Worm (Caenorhabditis elegans): ENCODE results near the gene Y17G7B.17.

Y17G7B.17 gene

DNA sequence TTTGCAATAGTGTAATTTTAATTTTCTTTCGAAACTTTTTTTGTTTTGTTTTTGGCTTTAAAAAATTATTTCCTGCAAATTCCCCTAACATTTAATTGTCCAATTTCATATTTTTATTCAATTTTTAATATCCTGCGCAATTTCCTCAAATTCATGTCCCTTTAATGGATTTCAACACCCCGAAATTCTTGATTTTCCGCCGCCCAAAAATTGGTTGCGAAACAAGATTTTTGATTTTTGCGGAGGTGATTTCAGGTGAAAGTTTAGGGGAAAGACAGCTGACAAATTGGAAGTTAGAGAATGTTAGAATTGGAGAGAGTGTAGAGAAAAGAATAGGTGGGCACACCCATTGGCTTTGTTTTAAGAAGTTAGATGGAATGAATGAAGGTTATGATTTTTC is 4.8 kb downstream of the Y17G7B.17 start (continued):
- TF ChIP-seq fkh-4 (tag; optimal IDR thresholded peaks at IDR 0.05; ENCODE audit: borderline replicate concordance) = no peak

DNA sequence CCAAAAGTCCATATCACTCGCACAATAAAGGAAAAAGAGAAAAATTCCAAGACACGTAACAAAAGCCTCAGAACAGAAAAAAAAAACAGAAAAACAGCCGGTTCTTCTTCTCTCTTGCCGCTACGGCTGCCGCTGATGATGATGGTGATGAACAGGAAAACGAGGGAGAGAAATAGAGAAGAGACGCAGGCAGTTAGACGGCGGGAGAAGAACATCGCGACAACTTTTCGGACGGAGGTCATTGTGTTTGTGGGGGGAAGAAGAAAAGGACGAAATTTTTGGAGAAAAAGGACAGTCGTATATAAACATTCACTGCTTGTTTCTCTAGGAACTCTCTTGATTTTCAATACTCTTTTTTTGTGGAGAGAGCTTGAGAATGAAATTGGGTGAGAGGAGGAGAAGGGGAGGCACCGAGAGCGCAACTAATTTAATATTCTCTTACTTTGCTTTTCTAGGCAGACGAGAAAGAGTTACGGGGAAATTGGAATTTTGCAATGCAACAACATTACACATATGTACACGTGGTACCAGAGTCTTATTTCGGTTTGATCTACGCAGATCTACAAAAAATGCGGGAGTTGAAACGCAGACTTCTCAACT is 10.1 kb downstream of the Y17G7B.17 start:
- TF ChIP-seq nhr-71 (tag; optimal IDR thresholded peaks at IDR 0.05) (peak; percentile 65), pqm-1 (tag; optimal IDR thresholded peaks at IDR 0.05) (no peak), lsy-2 (tag; optimal IDR thresholded peaks at IDR 0.05) (peak; percentile 43 to 47), aly-2 (tag; optimal IDR thresholded peaks at IDR 0.05) (no peak), skn-1 (tag; optimal IDR thresholded peaks at IDR 0.05) (peak; percentile 31), grh-1 (GFP tag; IDR thresholded peaks at IDR 0.05) (no peak), mef-2 (tag; optimal IDR thresholded peaks at IDR 0.05) (no peak), mep-1 (tag; optimal IDR thresholded peaks at IDR 0.05) (peak; percentile 64), snpc-4 (tag; optimal IDR thresholded peaks at IDR 0.05) (peak; percentile 28), pax-3 (tag; optimal IDR thresholded peaks at IDR 0.05) (no peak), nhr-12 (tag; optimal IDR thresholded peaks at IDR 0.05) (no peak), elt-3 (tag; optimal IDR thresholded peaks at IDR 0.05) (peak in 1 of 6 experiments; percentile 25), zip-4 (GFP tag; optimal IDR thresholded peaks at IDR 0.05) (no peak), nhr-19 (GFP tag; conservative IDR thresholded peaks at IDR 0.05) (peak; percentile 41), isw-1 (GFP tag; IDR thresholded peaks at IDR 0.05) (no peak), ama-1 (optimal IDR thresholded peaks at IDR 0.05) (no peak), pag-3 (tag; optimal IDR thresholded peaks at IDR 0.05; ENCODE audit: borderline replicate concordance, insufficient read depth) (peak; percentile 23), C34B4.2 (tag; optimal IDR thresholded peaks at IDR 0.05) (no peak), xbp-1 (tag; optimal IDR thresholded peaks at IDR 0.05) (peak; percentile 28), fkh-8 (tag; optimal IDR thresholded peaks at IDR 0.05) (peak; percentile 53), dsc-1 (tag; optimal IDR thresholded peaks at IDR 0.05) (no peak), ceh-63 (GFP tag; optimal IDR thresholded peaks at IDR 0.05) (no peak), ceh-82 (tag; optimal IDR thresholded peaks at IDR 0.05) (peak in 1 of 3 experiments; percentile 44), efl-3 (GFP tag; optimal IDR thresholded peaks at IDR 0.05) (no peak), elt-2 (tag; optimal IDR thresholded peaks at IDR 0.05) (no peak), tbx-2 (tag; optimal IDR thresholded peaks at IDR 0.05) (peak; percentile 39), aha-1 (tag; optimal IDR thresholded peaks at IDR 0.05) (no peak), blmp-1 (tag; optimal IDR thresholded peaks at IDR 0.05) (peak; percentile 76), lin-39 (tag; optimal IDR thresholded peaks at IDR 0.05) (no peak), nhr-47 (tag; optimal IDR thresholded peaks at IDR 0.05) (peak; percentile 50), jun-1 (tag; optimal IDR thresholded peaks at IDR 0.05) (peak; percentile 6), sptf-1 (tag; optimal IDR thresholded peaks at IDR 0.05) (no peak), unc-86 (tag; optimal IDR thresholded peaks at IDR 0.05) (no peak), zag-1 (tag; optimal IDR thresholded peaks at IDR 0.05) (no peak), dpl-1 (GFP tag; optimal IDR thresholded peaks at IDR 0.05) (peak; percentile 25 to 50 (median 45)), irx-1 (tag; optimal IDR thresholded peaks at IDR 0.05) (peak; percentile 28), nhr-85 (tag) (peak; percentile 56), nhr-90 (tag; optimal IDR thresholded peaks at IDR 0.05; ENCODE audit: poor library complexity) (peak; percentile 9), lin-35 (GFP tag; optimal IDR thresholded peaks at IDR 0.05) (peak; percentile 21 to 64), mdl-1 (tag; optimal IDR thresholded peaks at IDR 0.05) (peak in 1 of 2 experiments; percentile 20), nhr-20 (tag; optimal IDR thresholded peaks at IDR 0.05) (peak; percentile 17), efl-1 (optimal IDR thresholded peaks at IDR 0.05) (peak; percentile 39 to 59), efl-1 (GFP tag; optimal IDR thresholded peaks at IDR 0.05 in 1 of 2) (peak; percentile 53 to 96), F16B12.6 (tag; optimal IDR thresholded peaks at IDR 0.05) (peak; percentile 26), nhr-11 (tag; optimal IDR thresholded peaks at IDR 0.05) (no peak), fkh-10 (GFP tag; optimal IDR thresholded peaks at IDR 0.05) (peak; percentile 27), ceh-8 (GFP tag; optimal IDR thresholded peaks at IDR 0.05) (no peak), swsn-7 (tag; optimal IDR thresholded peaks at IDR 0.05) (peak; percentile 54), snu-23 (GFP tag; optimal IDR thresholded peaks at IDR 0.05) (peak; percentile 60), nhr-77 (tag; optimal IDR thresholded peaks at IDR 0.05) (no peak)

All from whole organism, L1 larva.